Worm (Caenorhabditis elegans): ENCODE data around the gene Y66C5A.1.

Y66C5A.1 gene

ce11 chrX:14466532-14466931 lies 11.2 kb upstream of the Y66C5A.1 start, which contains the start of gene M163.21:
Gene M163.21, plus strand, starts transcription at chrX:14466832.
- no peak for TF ChIP-seq ZK546.5 (tag; optimal IDR thresholded peaks at IDR 0.05)
- no peak for TF ChIP-seq ceh-20 (GFP tag; IDR thresholded peaks at IDR 0.05)
- no peak for TF ChIP-seq nhr-48 (tag; optimal IDR thresholded peaks at IDR 0.05)
- no peak for TF ChIP-seq spr-1 (tag; optimal IDR thresholded peaks at IDR 0.05)
- TF ChIP-seq saeg-2 (GFP tag; IDR thresholded peaks at IDR 0.05): no peak
- no peak for TF ChIP-seq mxl-2 (GFP tag; conservative IDR thresholded peaks at IDR 0.05)
- TF ChIP-seq mdt-29 (GFP tag; IDR thresholded peaks at IDR 0.05): no peak
- TF ChIP-seq fkh-10 (GFP tag; optimal IDR thresholded peaks at IDR 0.05): no peak
- TF ChIP-seq set-16 (GFP tag; IDR thresholded peaks at IDR 0.05): no peak
- no peak for TF ChIP-seq zag-1 (tag; optimal IDR thresholded peaks at IDR 0.05)
- no peak for TF ChIP-seq nhr-111 (GFP tag; optimal IDR thresholded peaks at IDR 0.05)
- no peak for TF ChIP-seq nhr-11 (tag; optimal IDR thresholded peaks at IDR 0.05)
- TF ChIP-seq nhr-6 (tag; optimal IDR thresholded peaks at IDR 0.05): no peak
- TF ChIP-seq lim-7 (GFP tag; IDR thresholded peaks at IDR 0.05): no peak
- no peak for TF ChIP-seq dve-1 (tag; optimal IDR thresholded peaks at IDR 0.05; ENCODE audit: insufficient read depth)
- no peak for TF ChIP-seq daf-8 (GFP tag; IDR thresholded peaks at IDR 0.05)

- TF ChIP-seq unc-39 (tag; optimal IDR thresholded peaks at IDR 0.05) (no peak), zip-2 (tag; optimal IDR thresholded peaks at IDR 0.05) (no peak)
Observed at ce11 chrX:14465593-14465992, 10.3 kb upstream of the Y66C5A.1 start, which contains the start of gene M163.22. Gene M163.22, plus strand, starts transcription at chrX:14465893.

ce11 chrX:14464513-14464912 lies 9.2 kb upstream of the Y66C5A.1 start, which contains the start of gene M163.7:
Gene M163.7, plus strand, starts transcription at chrX:14464813.
- TF ChIP-seq mep-1 (tag; optimal IDR thresholded peaks at IDR 0.05) (no peak), F10B5.3 (tag; optimal IDR thresholded peaks at IDR 0.05) (no peak), spr-3 (GFP tag; optimal IDR thresholded peaks at IDR 0.05) (no peak), mes-2 (tag; optimal IDR thresholded peaks at IDR 0.05; ENCODE audit: poor library complexity, severe bottlenecking) (no peak), lin-13 (GFP tag; optimal IDR thresholded peaks at IDR 0.05) (no peak), Y48G9A.11 (GFP tag; IDR thresholded peaks at IDR 0.05) (no peak), jun-1 (tag; optimal IDR thresholded peaks at IDR 0.05) (no peak)

ce11 chrX:14460412-14460811 lies 5.1 kb upstream of the Y66C5A.1 start, which contains the start of gene Y66C5A.2:
Gene Y66C5A.2, plus strand, starts transcription at chrX:14460712.
- TF ChIP-seq nhr-6 (tag; optimal IDR thresholded peaks at IDR 0.05) (no peak), ceh-20 (GFP tag; IDR thresholded peaks at IDR 0.05) (no peak), ceh-44 (GFP tag; IDR thresholded peaks at IDR 0.05) (no peak), snpc-1.2 (GFP tag; IDR thresholded peaks at IDR 0.05) (no peak), zag-1 (tag; optimal IDR thresholded peaks at IDR 0.05) (no peak), fkh-10 (GFP tag; optimal IDR thresholded peaks at IDR 0.05) (no peak), lsy-2 (tag; optimal IDR thresholded peaks at IDR 0.05) (no peak)

ce11 chrX:14453735-14454134 lies 1.6 kb downstream of the Y66C5A.1 start, which contains the start of gene F23D12.7:
Gene F23D12.7, minus strand, starts transcription at chrX:14453835.
- TF ChIP-seq lin-39 (tag; optimal IDR thresholded peaks at IDR 0.05) (no peak), mxl-3 (GFP tag; optimal IDR thresholded peaks at IDR 0.05) (no peak), F26F4.8 (GFP tag; conservative IDR thresholded peaks at IDR 0.05) (no peak), lin-1 (GFP tag; IDR thresholded peaks at IDR 0.05) (no peak), nhr-76 (tag; optimal IDR thresholded peaks at IDR 0.05) (no peak), Y105C5A.15 (GFP tag; IDR thresholded peaks at IDR 0.05) (no peak), lin-15B (tag; optimal IDR thresholded peaks at IDR 0.05) (no peak), daf-16 (GFP tag; optimal IDR thresholded peaks at IDR 0.05) (peak in 1 of 2 experiments; percentile 26), daf-16 (tag; optimal IDR thresholded peaks at IDR 0.05) (no peak)

Measured in whole organism, L4 larva.